Worm (Caenorhabditis elegans): ENCODE results near the gene mans-4.

DNA sequence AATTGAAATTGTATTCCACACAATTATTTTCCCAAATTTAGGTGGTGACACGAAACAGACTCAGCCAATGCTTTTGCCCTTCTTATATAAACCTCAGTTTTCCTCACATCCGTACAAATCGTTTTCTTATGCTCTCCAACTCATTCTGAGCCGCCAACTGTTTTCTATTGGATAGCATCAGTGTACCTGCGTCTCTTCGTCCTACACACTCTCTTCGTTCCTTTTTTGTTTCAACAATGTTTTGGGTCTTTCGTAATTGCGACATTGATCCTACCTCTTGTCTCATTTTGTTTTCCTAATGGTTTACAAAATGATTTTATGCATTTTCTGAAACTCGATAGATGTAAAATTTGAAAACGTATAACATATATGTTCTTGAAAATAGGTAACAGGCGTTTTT lies 961 bp upstream of the mans-4 start:
- TF ChIP-seq med-1 (GFP tag; optimal IDR thresholded peaks at IDR 0.05; ENCODE audit: insufficient read depth) = no peak
- TF ChIP-seq klf-2 (GFP tag; conservative IDR thresholded peaks at IDR 0.05) = no peak
